Fruit fly (Drosophila melanogaster) whole organism, embryonic: ENCODE measurements around the gene CG32809.
A peak's percentile ranks its signal among the peaks of the same experiment; 100 is the strongest.

Experiments used
- Antp ChIP-seq: fragments of 200-800 bp; sonication (Bioruptor generic); optimal IDR thresholded peaks from 3 replicates; lab custom pipeline; 2016; ENCODE audit warnings: missing biosample characterization, missing genetic modification characterization
- CG11560 ChIP-seq: fragments of 200-800 bp; sonication (Bioruptor generic); IDR thresholded peaks from 3 replicates; pipeline ENCODE4 v1.3.6; 2022; ENCODE audit warnings: missing biosample characterization, missing genetic modification characterization
- CG12391 ChIP-seq: fragments of 200-800 bp; sonication (Bioruptor generic); optimal IDR thresholded peaks from 3 replicates; lab custom pipeline; 2018; ENCODE audit warnings: missing biosample characterization, mild to moderate bottlenecking, missing genetic modification characterization, moderate library complexity
- CG14860 ChIP-seq: fragments of 200-800 bp; sonication (Bioruptor generic); IDR thresholded peaks from 3 replicates; pipeline ENCODE4 v1.3.6; 2022; ENCODE audit warnings: missing biosample characterization, missing genetic modification characterization; ENCODE audit not compliant: partially characterized antibody
- CG17328 ChIP-seq: fragments of 200-800 bp; sonication (Bioruptor generic); IDR thresholded peaks from 2 replicates; pipeline ENCODE4 v1.3.6; 2022; ENCODE audit warnings: missing biosample characterization, missing genetic modification characterization
- CG2678 ChIP-seq: fragments of 200-800 bp; sonication (Bioruptor generic); optimal IDR thresholded peaks from 3 replicates; lab custom pipeline; 2019; ENCODE audit warnings: missing biosample characterization, mild to moderate bottlenecking, missing genetic modification characterization, moderate library complexity
- CG42726 ChIP-seq: fragments of 200-800 bp; sonication (Bioruptor generic); IDR thresholded peaks from 2 replicates; pipeline ENCODE4 v1.3.6; 2022; ENCODE audit warnings: missing biosample characterization, missing genetic modification characterization; ENCODE audit not compliant: partially characterized antibody
- CG4617 ChIP-seq: fragments of 200-800 bp; sonication (Bioruptor generic); optimal IDR thresholded peaks from 3 replicates; lab custom pipeline; 2016; ENCODE audit warnings: missing biosample characterization, missing genetic modification characterization, borderline replicate concordance
- CG6854 ChIP-seq: fragments of 200-800 bp; sonication (Bioruptor generic); optimal IDR thresholded peaks from 3 replicates; lab custom pipeline; 2017; ENCODE audit warnings: missing biosample characterization, mild to moderate bottlenecking, missing genetic modification characterization
- CG7963 ChIP-seq: fragments of 200-800 bp; sonication (Bioruptor generic); IDR thresholded peaks from 3 replicates; pipeline ENCODE4 v1.3.6; 2022; ENCODE audit warnings: missing biosample characterization, missing genetic modification characterization; ENCODE audit not compliant: partially characterized antibody
- CG7987 ChIP-seq: fragments of 200-800 bp; sonication (Bioruptor generic); optimal IDR thresholded peaks from 2 replicates; lab custom pipeline; 2018; ENCODE audit warnings: missing biosample characterization, mild to moderate bottlenecking, missing genetic modification characterization, moderate library complexity
- CG9437 ChIP-seq: fragments of 200-800 bp; sonication (Bioruptor generic); optimal IDR thresholded peaks from 2 replicates; lab custom pipeline; 2018; ENCODE audit warnings: missing biosample characterization, mild to moderate bottlenecking, missing genetic modification characterization
- CG9797 ChIP-seq: fragments of 200-800 bp; sonication (Bioruptor generic); optimal IDR thresholded peaks from 3 replicates; lab custom pipeline; 2018; ENCODE audit warnings: missing biosample characterization, mild to moderate bottlenecking, missing genetic modification characterization
- CHES-1-like ChIP-seq: fragments of 200-800 bp; sonication (Bioruptor generic); optimal IDR thresholded peaks from 2 replicates; lab custom pipeline; 2016; ENCODE audit warnings: missing biosample characterization, missing genetic modification characterization
- CTCF ChIP-seq: fragments of 200-800 bp; sonication (Bioruptor generic); optimal IDR thresholded peaks from 2 replicates; lab custom pipeline; 2017; ENCODE audit warnings: missing biosample characterization, mild to moderate bottlenecking, missing genetic modification characterization, moderate library complexity
- Deaf1 ChIP-seq: fragments of 200-800 bp; optimal IDR thresholded peaks from 3 replicates; lab custom pipeline; 2019; ENCODE audit warnings: missing biosample characterization, mild to moderate bottlenecking, missing genetic modification characterization, moderate library complexity
- Dip3 ChIP-seq: fragments of 200-800 bp; sonication (Bioruptor generic); optimal IDR thresholded peaks from 3 replicates; lab custom pipeline; 2016; ENCODE audit warnings: missing biosample characterization, missing genetic modification characterization
- Doc2 ChIP-seq: fragments of 200-800 bp; sonication (Bioruptor generic); IDR thresholded peaks from 2 replicates; pipeline ENCODE4 v1.3.6; 2022; ENCODE audit warnings: missing biosample characterization, missing genetic modification characterization
- Dp ChIP-seq: fragments of 200-800 bp; sonication (Bioruptor generic); optimal IDR thresholded peaks from 2 replicates; lab custom pipeline; 2018; ENCODE audit warnings: missing biosample characterization, mild to moderate bottlenecking, missing genetic modification characterization, moderate library complexity
- Dref ChIP-seq: fragments of 200-800 bp; sonication (Bioruptor generic); IDR thresholded peaks from 2 replicates; pipeline ENCODE4 v1.3.6; 2022; ENCODE audit warnings: missing biosample characterization, missing genetic modification characterization
- E2f2 ChIP-seq: fragments of 200-800 bp; sonication (Bioruptor generic); IDR thresholded peaks from 2 replicates; pipeline ENCODE4 v1.3.6; 2022; ENCODE audit warnings: missing biosample characterization, missing genetic modification characterization
- Ets97D ChIP-seq: fragments of 200-800 bp; sonication (Bioruptor generic); optimal IDR thresholded peaks from 3 replicates; lab custom pipeline; 2016; ENCODE audit warnings: missing biosample characterization, missing genetic modification characterization
- HLH4C ChIP-seq: fragments of 200-800 bp; sonication (Bioruptor generic); IDR thresholded peaks from 3 replicates; pipeline ENCODE4 v1.3.6; 2022; ENCODE audit warnings: missing biosample characterization, missing genetic modification characterization; ENCODE audit not compliant: partially characterized antibody
- Med ChIP-seq: fragments of 200-800 bp; sonication (Bioruptor generic); peaks from one replicate; lab custom pipeline; 2016; ENCODE audit warnings: missing biosample characterization, missing genetic modification characterization, mild to moderate bottlenecking, inconsistent platforms, moderate library complexity
- Myb ChIP-seq: fragments of 200-800 bp; sonication (Bioruptor generic); optimal IDR thresholded peaks from 2 replicates; lab custom pipeline; 2016; ENCODE audit warnings: missing biosample characterization, missing genetic modification characterization
- Nf-YC ChIP-seq: fragments of 200-800 bp; optimal IDR thresholded peaks from 3 replicates; lab custom pipeline; 2019; ENCODE audit warnings: missing biosample characterization, mild to moderate bottlenecking, missing genetic modification characterization, moderate library complexity
- Pdp1 ChIP-seq, 2 experiments: fragments of 200-800 bp; sonication (Bioruptor generic); optimal IDR thresholded peaks; 3 replicates each; lab custom pipeline; 2016; ENCODE audit warnings: missing biosample characterization in 2 of 2, missing genetic modification characterization in 2 of 2, mild to moderate bottlenecking in 1 of 2, moderate library complexity in 1 of 2
- Ptx1 ChIP-seq: fragments of 200-800 bp; sonication (Bioruptor generic); IDR thresholded peaks from 2 replicates; pipeline ENCODE4 v1.3.6; 2022; ENCODE audit warnings: missing biosample characterization, missing genetic modification characterization
- Ssrp ChIP-seq: fragments of 200-800 bp; sonication (Bioruptor generic); optimal IDR thresholded peaks from 2 replicates; lab custom pipeline; 2018; ENCODE audit warnings: missing biosample characterization, mild to moderate bottlenecking, missing genetic modification characterization, moderate library complexity
- TFAM ChIP-seq: fragments of 200-800 bp; sonication (Bioruptor generic); optimal IDR thresholded peaks from 2 replicates; lab custom pipeline; 2017; ENCODE audit warnings: missing biosample characterization, missing genetic modification characterization, inconsistent platforms
- chinmo ChIP-seq: fragments of 200-800 bp; sonication (Bioruptor generic); IDR thresholded peaks from 4 replicates; pipeline ENCODE4 v1.3.6; 2022; ENCODE audit warnings: missing biosample characterization, missing genetic modification characterization; ENCODE audit not compliant: partially characterized antibody
- ewg ChIP-seq: fragments of 200-800 bp; sonication (Bioruptor generic); optimal IDR thresholded peaks from 3 replicates; lab custom pipeline; 2017; ENCODE audit warnings: mild to moderate bottlenecking, missing biosample characterization, missing genetic modification reagents, missing genetic modification characterization
- gro ChIP-seq: fragments of 200-800 bp; sonication (Bioruptor generic); optimal IDR thresholded peaks from 2 replicates; lab custom pipeline; 2016; ENCODE audit warnings: missing biosample characterization, missing genetic modification characterization
- her ChIP-seq: fragments of 200-800 bp; sonication (Bioruptor generic); optimal IDR thresholded peaks from 2 replicates; lab custom pipeline; 2016; ENCODE audit warnings: missing biosample characterization, missing genetic modification characterization
- hkb ChIP-seq, 2 experiments: fragments of 200-800 bp in 1 of 2; fragments of >200 bp in 1 of 2; sonication (Bioruptor generic) in 1 of 2; IDR thresholded peaks in 1 of 2; optimal IDR thresholded peaks in 1 of 2; 2 replicates each; pipeline versions ENCODE4 v1.3.6 to Lab custom; 2017 to 2022; ENCODE audit warnings: missing biosample characterization in 1 of 2, missing genetic modification characterization in 1 of 2
- mld ChIP-seq: fragments of 200-800 bp; sonication (Bioruptor generic); IDR thresholded peaks from 3 replicates; pipeline ENCODE4 v1.3.6; 2022; ENCODE audit warnings: missing biosample characterization, missing genetic modification characterization; ENCODE audit not compliant: partially characterized antibody
- nerfin-1 ChIP-seq: fragments of 200-800 bp; sonication (Bioruptor generic); optimal IDR thresholded peaks from 3 replicates; lab custom pipeline; 2019; ENCODE audit warnings: missing biosample characterization, mild to moderate bottlenecking, missing genetic modification characterization, moderate library complexity
- nerfin-2 ChIP-seq: fragments of 200-800 bp; sonication (Bioruptor generic); IDR thresholded peaks from 2 replicates; pipeline ENCODE4 v1.3.6; 2022; ENCODE audit warnings: missing biosample characterization, missing genetic modification characterization; ENCODE audit not compliant: partially characterized antibody
- nmo ChIP-seq: fragments of 200-800 bp; sonication (Bioruptor generic); optimal IDR thresholded peaks from 2 replicates; lab custom pipeline; 2018; ENCODE audit warnings: missing biosample characterization, mild to moderate bottlenecking, missing genetic modification characterization, moderate library complexity
- phol ChIP-seq: fragments of 200-800 bp; sonication (Bioruptor generic); optimal IDR thresholded peaks from 3 replicates; lab custom pipeline; 2018; ENCODE audit warnings: missing biosample characterization, mild to moderate bottlenecking, missing genetic modification characterization, moderate library complexity
- sens ChIP-seq: fragments of 200-800 bp; sonication (Bioruptor generic); peaks from one replicate; lab custom pipeline; 2016; ENCODE audit warnings: missing biosample characterization, missing genetic modification characterization
- sob ChIP-seq: fragments of 200-800 bp; sonication (Bioruptor generic); IDR thresholded peaks from 2 replicates; pipeline ENCODE4 v1.3.6; 2022; ENCODE audit warnings: missing biosample characterization, missing genetic modification characterization
- stwl ChIP-seq: fragments of 200-800 bp; sonication (Bioruptor generic); optimal IDR thresholded peaks from 3 replicates; lab custom pipeline; 2018; ENCODE audit warnings: missing biosample characterization, mild to moderate bottlenecking, missing genetic modification characterization, moderate library complexity
- tap ChIP-seq: fragments of 200-800 bp; optimal IDR thresholded peaks from 3 replicates; lab custom pipeline; 2019; ENCODE audit warnings: missing biosample characterization, mild to moderate bottlenecking, missing genetic modification characterization, moderate library complexity
- tna ChIP-seq: fragments of 200-800 bp; sonication (Bioruptor generic); IDR thresholded peaks from 2 replicates; pipeline ENCODE4 v1.3.6; 2022; ENCODE audit warnings: missing biosample characterization, missing genetic modification characterization; ENCODE audit not compliant: partially characterized antibody
- z ChIP-seq: fragments of 200-800 bp; sonication (Bioruptor generic); IDR thresholded peaks from 3 replicates; pipeline ENCODE4 v1.3.6; 2022; ENCODE audit warnings: missing biosample characterization, missing genetic modification characterization
- zen2 ChIP-seq: fragments of 200-800 bp; sonication (Bioruptor generic); IDR thresholded peaks from 3 replicates; pipeline ENCODE4 v1.3.6; 2022; ENCODE audit warnings: missing biosample characterization, missing genetic modification characterization; ENCODE audit not compliant: partially characterized antibody

CG32809 gene

dm6 chrX:1695529-1696410 lies 3.2 kb upstream of the CG32809 start, which contains the start of gene a6 (continued):
- TF ChIP-seq CG42726 (GFP tag; lab: Robert Waterston, UW) (peak; percentile 78), tna (GFP tag; lab: Robert Waterston, UW) (peak; percentile 91), CG2678 (tag; lab: Kevin White, UChicago) (no peak), CG7963 (GFP tag; lab: Robert Waterston, UW) (peak; percentile 94), tap (tag; lab: Kevin White, UChicago) (peak; percentile 6), ewg (GFP tag; lab: Kevin White, UChicago) (peak; percentile 45), z (GFP tag; lab: Robert Waterston, UW) (peak; percentile 95), mld (GFP tag; lab: Robert Waterston, UW) (peak; percentile 95), nmo (GFP tag; lab: Kevin White, UChicago) (peak; percentile 16), TFAM (GFP tag; lab: Kevin White, UChicago) (no peak), CG4617 (peak; percentile 48), Pdp1 (GFP tag; optimal IDR thresholded peaks at IDR 0.05; lab: Kevin White, UChicago) (peak in 1 of 2 experiments; percentile 73), CG7987 (peak; percentile 8), Myb (GFP tag; lab: Kevin White, UChicago) (peak; percentile 59), Antp (GFP tag; lab: Kevin White, UChicago) (no peak), chinmo (GFP tag; lab: Robert Waterston, UW) (peak; percentile 98), zen2 (GFP tag; lab: Robert Waterston, UW) (peak; percentile 93), Deaf1 (peak; percentile 81), gro (GFP tag; lab: Kevin White, UChicago) (no peak), sens (GFP tag; lab: Kevin White, UChicago) (peak; percentile 62), CTCF (no peak), stwl (peak; percentile 91), CG9437 (GFP tag; lab: Kevin White, UChicago) (no peak), CHES-1-like (GFP tag; lab: Kevin White, UChicago) (peak; percentile 13), CG12391 (tag; lab: Kevin White, UChicago) (no peak), phol (peak; percentile 21), Dref (GFP tag; lab: Robert Waterston, UW) (peak; percentile 98), CG11560 (tag; lab: Robert Waterston, UW) (peak; percentile 68; the same call in 2 of the 3 replicates), CG14860 (GFP tag; lab: Robert Waterston, UW) (peak; percentile 91), Med (GFP tag; lab: Kevin White, UChicago) (peak; percentile 74), hkb (optimal IDR thresholded peaks at IDR 0.05; lab: Kevin White, UChicago) (peak; percentile 1), hkb (GFP tag; IDR thresholded peaks at IDR 0.05; lab: Robert Waterston, UW) (no peak), Ptx1 (GFP tag; lab: Robert Waterston, UW) (no peak), CG17328 (GFP tag; lab: Robert Waterston, UW) (no peak), CG9797 (GFP tag; lab: Kevin White, UChicago) (peak; percentile 35), nerfin-2 (GFP tag; lab: Robert Waterston, UW) (peak; percentile 96), Dp (GFP tag; lab: Kevin White, UChicago) (peak; percentile 90), Dip3 (GFP tag; lab: Kevin White, UChicago) (no peak), HLH4C (GFP tag; lab: Robert Waterston, UW) (peak; percentile 96), Ssrp (tag; lab: Kevin White, UChicago) (no peak), CG6854 (GFP tag; lab: Kevin White, UChicago) (no peak), her (no peak), sob (GFP tag; lab: Robert Waterston, UW) (0 out of 2 replicates have a peak, but pooled peaks have one; percentile 18), Ets97D (GFP tag; lab: Kevin White, UChicago) (peak; percentile 66), nerfin-1 (tag; lab: Kevin White, UChicago) (peak; percentile 45), Doc2 (GFP tag; lab: Robert Waterston, UW) (no peak), Nf-YC (tag; lab: Kevin White, UChicago) (peak; percentile 7), E2f2 (GFP tag; lab: Robert Waterston, UW) (peak; percentile 95)
